Fruit fly (Drosophila melanogaster) whole organism, embryonic: ENCODE data around the gene Lsp2.
A peak's percentile ranks its signal among the peaks of the same experiment; 100 is the strongest.

ENCODE experiments used
- CG10209 ChIP-seq: fragments of 200-800 bp; sonication (Bioruptor generic); optimal IDR thresholded peaks from 3 replicates; lab custom pipeline; 2017; ENCODE audit warnings: missing biosample characterization, mild to moderate bottlenecking, missing genetic modification characterization, missing genetic modification reagents
- CG10959 ChIP-seq: fragments of 200-800 bp; sonication (Bioruptor generic); IDR thresholded peaks from 2 replicates; pipeline ENCODE4 v1.3.6; 2022; ENCODE audit warnings: missing biosample characterization, missing genetic modification characterization
- CG11093 ChIP-seq: fragments of 200-800 bp; sonication (Bioruptor generic); IDR thresholded peaks from 3 replicates; pipeline ENCODE4 v1.3.6; 2022; ENCODE audit warnings: missing biosample characterization, missing genetic modification characterization
- CG11247 ChIP-seq: fragments of 200-800 bp; sonication (Bioruptor generic); IDR thresholded peaks from 2 replicates; pipeline ENCODE4 v1.3.6; 2022; ENCODE audit warnings: missing biosample characterization, missing genetic modification characterization
- CG11560 ChIP-seq: fragments of 200-800 bp; sonication (Bioruptor generic); IDR thresholded peaks from 3 replicates; pipeline ENCODE4 v1.3.6; 2022; ENCODE audit warnings: missing biosample characterization, missing genetic modification characterization
- CG12659 ChIP-seq: fragments of 200-800 bp; sonication (Bioruptor generic); optimal IDR thresholded peaks from 3 replicates; lab custom pipeline; 2017; ENCODE audit warnings: mild to moderate bottlenecking, missing biosample characterization, missing genetic modification reagents, missing genetic modification characterization
- CG13123 ChIP-seq: fragments of 200-800 bp; sonication (Bioruptor generic); optimal IDR thresholded peaks from 2 replicates; lab custom pipeline; 2016; ENCODE audit warnings: missing biosample characterization, missing genetic modification characterization
- CG13287 ChIP-seq: fragments of 200-800 bp; sonication (Bioruptor generic); IDR thresholded peaks from 2 replicates; pipeline ENCODE4 v1.3.6; 2022; ENCODE audit warnings: missing biosample characterization, missing genetic modification characterization; ENCODE audit not compliant: partially characterized antibody
- CG14860 ChIP-seq: fragments of 200-800 bp; sonication (Bioruptor generic); IDR thresholded peaks from 3 replicates; pipeline ENCODE4 v1.3.6; 2022; ENCODE audit warnings: missing biosample characterization, missing genetic modification characterization; ENCODE audit not compliant: partially characterized antibody
- CG1602 ChIP-seq: fragments of 200-800 bp; sonication (Bioruptor generic); optimal IDR thresholded peaks from 3 replicates; lab custom pipeline; 2016; ENCODE audit warnings: missing biosample characterization, missing genetic modification characterization
- CG16863 ChIP-seq: fragments of 200-800 bp; sonication (Bioruptor generic); optimal IDR thresholded peaks from 3 replicates; lab custom pipeline; 2016; ENCODE audit warnings: missing biosample characterization, missing genetic modification characterization
- CG17568 ChIP-seq: fragments of 200-800 bp; sonication (Bioruptor generic); optimal IDR thresholded peaks from 2 replicates; lab custom pipeline; 2018; ENCODE audit warnings: missing biosample characterization, mild to moderate bottlenecking, missing genetic modification characterization, moderate library complexity
- CG18599 ChIP-seq: fragments of 200-800 bp; sonication (Bioruptor generic); optimal IDR thresholded peaks from 3 replicates; lab custom pipeline; 2017; ENCODE audit warnings: missing biosample characterization, missing genetic modification characterization, mild to moderate bottlenecking, moderate library complexity, missing genetic modification reagents
- CG2116 ChIP-seq: fragments of 200-800 bp; sonication (Bioruptor generic); optimal IDR thresholded peaks from 3 replicates; lab custom pipeline; 2018; ENCODE audit warnings: missing biosample characterization, mild to moderate bottlenecking, missing genetic modification characterization
- CG2889 ChIP-seq: fragments of 200-800 bp; sonication (Bioruptor generic); IDR thresholded peaks from 3 replicates; pipeline ENCODE4 v1.3.6; 2022; ENCODE audit warnings: missing biosample characterization, missing genetic modification characterization
- CG3407 ChIP-seq: fragments of 200-800 bp; sonication (Bioruptor generic); optimal IDR thresholded peaks from 2 replicates; lab custom pipeline; 2018; ENCODE audit warnings: missing biosample characterization, mild to moderate bottlenecking, missing genetic modification characterization
- CG3838 ChIP-seq: fragments of 200-800 bp; sonication (Bioruptor generic); optimal IDR thresholded peaks from 3 replicates; lab custom pipeline; 2016; ENCODE audit warnings: missing biosample characterization, missing genetic modification characterization
- CG43689 ChIP-seq: fragments of 200-800 bp; sonication (Bioruptor generic); IDR thresholded peaks from 2 replicates; pipeline ENCODE4 v1.3.6; 2022; ENCODE audit warnings: missing biosample characterization, missing genetic modification characterization
- CG4617 ChIP-seq: fragments of 200-800 bp; sonication (Bioruptor generic); optimal IDR thresholded peaks from 3 replicates; lab custom pipeline; 2016; ENCODE audit warnings: missing biosample characterization, missing genetic modification characterization, borderline replicate concordance
- CG5245 ChIP-seq: fragments of 200-800 bp; sonication (Bioruptor generic); optimal IDR thresholded peaks from 3 replicates; lab custom pipeline; 2016; ENCODE audit warnings: missing biosample characterization, missing genetic modification characterization
- CG6272 ChIP-seq: fragments of 200-800 bp; sonication (Bioruptor generic); IDR thresholded peaks from 2 replicates; pipeline ENCODE4 v1.3.6; 2022; ENCODE audit warnings: missing biosample characterization, missing genetic modification characterization
- CG6654 ChIP-seq: fragments of 200-800 bp; sonication (Bioruptor generic); optimal IDR thresholded peaks from 2 replicates; lab custom pipeline; 2017; ENCODE audit warnings: missing biosample characterization, mild to moderate bottlenecking, missing genetic modification characterization
- CG6683 ChIP-seq: fragments of 200-800 bp; sonication (Bioruptor generic); optimal IDR thresholded peaks from 2 replicates; lab custom pipeline; 2017; ENCODE audit warnings: missing biosample characterization, mild to moderate bottlenecking, missing genetic modification characterization, missing genetic modification reagents
- CG8359 ChIP-seq: fragments of 200-800 bp; sonication (Bioruptor generic); optimal IDR thresholded peaks from 2 replicates; lab custom pipeline; 2017; ENCODE audit warnings: missing biosample characterization, mild to moderate bottlenecking, missing genetic modification characterization, borderline replicate concordance
- CG9609 ChIP-seq: fragments of 200-800 bp; sonication (Bioruptor generic); optimal IDR thresholded peaks from 3 replicates; lab custom pipeline; 2016; ENCODE audit warnings: missing biosample characterization, missing genetic modification characterization
- CrebB ChIP-seq: fragments of 200-800 bp; sonication (Bioruptor generic); optimal IDR thresholded peaks from 3 replicates; lab custom pipeline; 2018; ENCODE audit warnings: missing biosample characterization, mild to moderate bottlenecking, missing genetic modification characterization
- Drgx ChIP-seq: fragments of 200-800 bp; sonication (Bioruptor generic); IDR thresholded peaks from 2 replicates; pipeline ENCODE4 v1.3.6; 2022; ENCODE audit warnings: missing biosample characterization, missing genetic modification characterization
- Elba2 ChIP-seq: fragments of 200-800 bp; sonication (Bioruptor generic); optimal IDR thresholded peaks from 3 replicates; lab custom pipeline; 2016; ENCODE audit warnings: missing biosample characterization, missing genetic modification characterization
- Fer2 ChIP-seq: fragments of 200-800 bp; sonication (Bioruptor generic); optimal IDR thresholded peaks from 2 replicates; lab custom pipeline; 2018; ENCODE audit warnings: missing biosample characterization, mild to moderate bottlenecking, missing genetic modification characterization, moderate library complexity
- Hey ChIP-seq: fragments of 200-800 bp; sonication (Bioruptor generic); optimal IDR thresholded peaks from 3 replicates; lab custom pipeline; 2018; ENCODE audit warnings: missing biosample characterization, mild to moderate bottlenecking, missing genetic modification characterization
- MTF-1 ChIP-seq: fragments of 200-800 bp; sonication (Bioruptor generic); optimal IDR thresholded peaks from 2 replicates; lab custom pipeline; 2018; ENCODE audit warnings: missing biosample characterization, mild to moderate bottlenecking, missing genetic modification characterization, borderline replicate concordance
- Mes4 ChIP-seq: fragments of 200-800 bp; sonication (Bioruptor generic); optimal IDR thresholded peaks from 2 replicates; lab custom pipeline; 2016; ENCODE audit warnings: missing biosample characterization, missing genetic modification characterization
- Nf-YC ChIP-seq: fragments of 200-800 bp; optimal IDR thresholded peaks from 3 replicates; lab custom pipeline; 2019; ENCODE audit warnings: missing biosample characterization, mild to moderate bottlenecking, missing genetic modification characterization, moderate library complexity
- Optix ChIP-seq: fragments of 200-800 bp; sonication (Bioruptor generic); IDR thresholded peaks from 3 replicates; pipeline ENCODE4 v1.3.6; 2022; ENCODE audit warnings: missing biosample characterization, missing genetic modification characterization
- Side ChIP-seq: fragments of 200-800 bp; sonication (Bioruptor generic); optimal IDR thresholded peaks from 2 replicates; lab custom pipeline; 2016; ENCODE audit warnings: missing biosample characterization, missing genetic modification characterization
- Sin3A ChIP-seq: fragments of >200 bp; optimal IDR thresholded peaks from 2 replicates; lab custom pipeline; 2018
- Sox100B ChIP-seq: fragments of 200-800 bp; sonication (Bioruptor generic); optimal IDR thresholded peaks from 3 replicates; lab custom pipeline; 2018; ENCODE audit warnings: missing biosample characterization, mild to moderate bottlenecking, missing genetic modification characterization
- Spps ChIP-seq: fragments of 200-800 bp; sonication (Bioruptor generic); optimal IDR thresholded peaks from 2 replicates; lab custom pipeline; 2018; ENCODE audit warnings: missing biosample characterization, mild to moderate bottlenecking, missing genetic modification characterization
- Trl ChIP-seq, 3 experiments: fragments of >200 bp in 2 of 3; fragments of 200-800 bp in 1 of 3; sonication (Bioruptor generic) in 1 of 3; optimal IDR thresholded peaks; 2 replicates in 1 of 3; 3 replicates in 2 of 3; lab custom pipeline; 2016 to 2017; ENCODE audit warnings: missing biosample characterization in 1 of 3, missing genetic modification characterization in 1 of 3
- ab ChIP-seq: fragments of 200-800 bp; sonication (Bioruptor generic); optimal IDR thresholded peaks from 2 replicates; lab custom pipeline; 2016; ENCODE audit warnings: missing biosample characterization, missing genetic modification characterization
- bsh ChIP-seq, 2 experiments: fragments of 200-800 bp; sonication (Bioruptor generic); optimal IDR thresholded peaks; 2 replicates each; lab custom pipeline; 2017 to 2018; ENCODE audit warnings: mild to moderate bottlenecking in 2 of 2, missing biosample characterization in 2 of 2, missing genetic modification characterization in 2 of 2, moderate library complexity in 1 of 2
- exex ChIP-seq: fragments of 200-800 bp; sonication (Bioruptor generic); optimal IDR thresholded peaks from 4 replicates; lab custom pipeline; 2018; ENCODE audit warnings: missing biosample characterization, mild to moderate bottlenecking, missing genetic modification characterization, moderate library complexity
- grau ChIP-seq: fragments of 200-800 bp; optimal IDR thresholded peaks from 3 replicates; lab custom pipeline; 2019; ENCODE audit warnings: missing biosample characterization, mild to moderate bottlenecking, missing genetic modification characterization, moderate library complexity
- grn ChIP-seq: fragments of 200-800 bp; sonication (Bioruptor generic); optimal IDR thresholded peaks from 3 replicates; lab custom pipeline; 2017; ENCODE audit warnings: missing biosample characterization, missing genetic modification characterization
- her ChIP-seq: fragments of 200-800 bp; sonication (Bioruptor generic); optimal IDR thresholded peaks from 2 replicates; lab custom pipeline; 2016; ENCODE audit warnings: missing biosample characterization, missing genetic modification characterization
- lola ChIP-seq, 3 experiments: fragments of >200 bp in 2 of 3; fragments of 200-800 bp in 1 of 3; sonication (Bioruptor generic) in 1 of 3; optimal IDR thresholded peaks; 2 replicates each; lab custom pipeline; 2017 to 2019; ENCODE audit warnings: missing biosample characterization in 3 of 3, missing genetic modification characterization in 3 of 3, mild to moderate bottlenecking in 1 of 3, moderate library complexity in 1 of 3
- nerfin-1 ChIP-seq: fragments of 200-800 bp; sonication (Bioruptor generic); optimal IDR thresholded peaks from 3 replicates; lab custom pipeline; 2019; ENCODE audit warnings: missing biosample characterization, mild to moderate bottlenecking, missing genetic modification characterization, moderate library complexity
- peb ChIP-seq: fragments of 200-800 bp; sonication (Bioruptor generic); IDR thresholded peaks from 2 replicates; pipeline ENCODE4 v1.3.6; 2022; ENCODE audit warnings: missing biosample characterization, missing genetic modification characterization
- pfk ChIP-seq: fragments of 200-800 bp; sonication (Bioruptor generic); optimal IDR thresholded peaks from 2 replicates; lab custom pipeline; 2018; ENCODE audit warnings: missing biosample characterization, mild to moderate bottlenecking, missing genetic modification characterization, moderate library complexity
- wdn ChIP-seq: fragments of 200-800 bp; sonication (Bioruptor generic); IDR thresholded peaks from 2 replicates; pipeline ENCODE4 v1.3.6; 2022; ENCODE audit warnings: missing biosample characterization, missing genetic modification characterization

Gene Lsp2

DNA sequence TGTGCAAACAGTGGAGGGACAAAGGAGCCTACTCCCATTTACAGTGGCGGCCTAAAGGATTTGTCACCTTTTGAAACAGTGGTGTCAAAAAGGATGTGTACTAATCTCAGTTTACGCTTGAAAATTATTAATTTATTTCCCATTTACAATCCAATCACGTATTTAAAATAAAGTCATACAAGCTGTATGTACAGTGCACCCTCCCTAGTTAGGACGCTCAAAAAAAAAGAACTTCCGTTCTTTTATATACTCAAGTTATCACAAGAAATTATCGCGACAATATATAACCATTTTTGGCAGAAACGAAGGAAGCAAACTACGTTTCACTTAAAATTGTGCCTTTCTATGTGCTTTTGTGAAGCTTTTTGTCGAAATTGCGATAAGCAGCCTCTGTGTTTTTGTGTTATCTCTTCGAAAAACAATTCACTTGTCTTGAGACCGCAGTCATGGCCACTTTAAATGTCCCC is 10.1 kb downstream of the Lsp2 start (continued):
- TF ChIP-seq lola (GFP tag; optimal IDR thresholded peaks at IDR 0.05; lab: Kevin White, UChicago) (peak in 1 of 3 experiments; percentile 11), CG17568 (GFP tag; lab: Kevin White, UChicago) (no peak), Drgx (GFP tag; lab: Robert Waterston, UW) (peak; percentile 61), Trl (optimal IDR thresholded peaks at IDR 0.05; lab: Kevin White, UChicago) (no peak), Trl (GFP tag; optimal IDR thresholded peaks at IDR 0.05; lab: Kevin White, UChicago) (peak; percentile 62), CG6272 (0 out of 2 replicates have a peak, but pooled peaks have one; percentile 36), CG16863 (peak; percentile 4), MTF-1 (GFP tag; lab: Kevin White, UChicago) (no peak), CG10209 (GFP tag; lab: Kevin White, UChicago) (peak; percentile 60), grau (tag; lab: Kevin White, UChicago) (peak; percentile 92), ab (GFP tag; lab: Kevin White, UChicago) (no peak), CG8359 (GFP tag; lab: Kevin White, UChicago) (no peak), Side (GFP tag; lab: Kevin White, UChicago) (peak; percentile 49), CG12659 (GFP tag; lab: Kevin White, UChicago) (peak; percentile 38), CG3407 (peak; percentile 31), Hey (tag; lab: Kevin White, UChicago) (no peak), CG9609 (GFP tag; lab: Kevin White, UChicago) (peak; percentile 27), CG14860 (GFP tag; lab: Robert Waterston, UW) (no peak), CG43689 (GFP tag; lab: Robert Waterston, UW) (no peak), CG11247 (GFP tag; lab: Robert Waterston, UW) (peak; percentile 44; the same call in 1 of the 2 replicates), nerfin-1 (tag; lab: Kevin White, UChicago) (peak; percentile 38), CG10959 (no peak), Elba2 (no peak), Fer2 (no peak), CG11093 (GFP tag; lab: Robert Waterston, UW) (0 out of 3 replicates have a peak, but pooled peaks have one; percentile 22), peb (0 out of 2 replicates have a peak, but pooled peaks have one; percentile 14), CG18599 (GFP tag; lab: Kevin White, UChicago) (peak; percentile 61), grn (GFP tag; lab: Kevin White, UChicago) (no peak), CrebB (peak; percentile 7), wdn (no peak), exex (peak; percentile 25), CG2889 (GFP tag; lab: Robert Waterston, UW) (no peak), Optix (GFP tag; lab: Robert Waterston, UW) (no peak), Sin3A (lab: Kevin White, UChicago) (no peak), Nf-YC (tag; lab: Kevin White, UChicago) (peak; percentile 31), CG1602 (GFP tag; lab: Kevin White, UChicago) (peak; percentile 7), CG5245 (GFP tag; lab: Kevin White, UChicago) (no peak), her (GFP tag; lab: Kevin White, UChicago) (peak; percentile 25), Sox100B (GFP tag; lab: Kevin White, UChicago) (peak; percentile 60), CG4617 (GFP tag; lab: Kevin White, UChicago) (no peak), CG13287 (GFP tag; lab: Robert Waterston, UW) (no peak), CG3838 (GFP tag; lab: Kevin White, UChicago) (no peak), CG2116 (GFP tag; lab: Kevin White, UChicago) (no peak), Spps (tag; lab: Kevin White, UChicago) (no peak), CG6654 (no peak), pfk (GFP tag; lab: Kevin White, UChicago) (no peak), CG11560 (tag; lab: Robert Waterston, UW) (no peak), CG13123 (GFP tag; lab: Kevin White, UChicago) (no peak), CG6683 (GFP tag; lab: Kevin White, UChicago) (no peak), Mes4 (peak; percentile 19), bsh (GFP tag; optimal IDR thresholded peaks at IDR 0.05; lab: Kevin White, UChicago) (peak in 1 of 2 experiments; percentile 36)
